Worm (Caenorhabditis elegans): Measurements from ENCODE around the gene ZK546.4.
A peak's percentile ranks its signal among the peaks of the same experiment; 100 is the strongest.

Gene ZK546.4

DNA sequence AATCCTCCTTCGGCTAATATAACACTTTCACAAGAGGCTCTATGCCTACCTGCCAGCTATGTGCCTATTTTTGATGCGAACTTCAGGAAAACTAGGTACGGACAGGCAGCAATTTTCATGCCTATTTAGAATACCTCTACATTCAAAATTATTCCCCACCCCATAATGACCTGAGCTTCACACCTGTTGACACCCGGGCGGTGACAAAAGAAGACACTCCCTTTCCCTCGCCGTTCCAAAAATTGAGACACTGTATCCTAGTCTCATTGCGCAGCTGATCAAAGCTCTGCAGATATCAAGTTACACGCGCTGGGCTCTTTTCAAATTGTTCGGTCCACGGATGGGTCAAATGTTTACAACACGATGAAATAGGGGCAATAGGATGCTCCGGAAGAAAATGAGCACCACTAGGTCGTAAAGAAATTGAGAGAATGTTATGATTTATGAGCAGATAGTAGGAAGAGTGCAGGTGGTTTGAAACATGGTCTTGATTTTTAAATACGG lies 36.7 kb downstream of the ZK546.4 start:
- TF ChIP-seq ahr-1 (tag; optimal IDR thresholded peaks at IDR 0.05) (no peak), ceh-34 (tag; optimal IDR thresholded peaks at IDR 0.05) (peak; percentile 93)

DNA sequence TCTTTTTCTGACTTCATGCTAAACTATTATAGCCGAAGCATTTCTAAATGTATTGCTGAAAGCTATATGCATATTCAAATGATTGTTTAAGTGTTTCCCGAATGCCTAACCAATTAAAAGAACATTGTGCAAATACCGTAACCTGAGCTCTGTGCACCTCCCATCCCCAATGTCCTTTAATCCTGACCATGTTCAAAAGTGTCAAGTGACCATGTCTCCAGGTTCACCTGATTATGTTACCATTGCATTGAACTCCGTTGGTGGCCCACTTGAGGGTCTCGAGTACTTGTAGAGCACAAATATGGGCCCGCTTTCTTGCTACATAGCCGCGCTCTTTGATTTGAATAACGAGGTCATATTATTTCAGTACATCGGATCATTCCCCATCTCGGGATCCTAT lies 37.5 kb downstream of the ZK546.4 start:
- TF ChIP-seq ceh-34 (tag; optimal IDR thresholded peaks at IDR 0.05) (peak; percentile 87), unc-42 (tag; optimal IDR thresholded peaks at IDR 0.05) (no peak)

DNA sequence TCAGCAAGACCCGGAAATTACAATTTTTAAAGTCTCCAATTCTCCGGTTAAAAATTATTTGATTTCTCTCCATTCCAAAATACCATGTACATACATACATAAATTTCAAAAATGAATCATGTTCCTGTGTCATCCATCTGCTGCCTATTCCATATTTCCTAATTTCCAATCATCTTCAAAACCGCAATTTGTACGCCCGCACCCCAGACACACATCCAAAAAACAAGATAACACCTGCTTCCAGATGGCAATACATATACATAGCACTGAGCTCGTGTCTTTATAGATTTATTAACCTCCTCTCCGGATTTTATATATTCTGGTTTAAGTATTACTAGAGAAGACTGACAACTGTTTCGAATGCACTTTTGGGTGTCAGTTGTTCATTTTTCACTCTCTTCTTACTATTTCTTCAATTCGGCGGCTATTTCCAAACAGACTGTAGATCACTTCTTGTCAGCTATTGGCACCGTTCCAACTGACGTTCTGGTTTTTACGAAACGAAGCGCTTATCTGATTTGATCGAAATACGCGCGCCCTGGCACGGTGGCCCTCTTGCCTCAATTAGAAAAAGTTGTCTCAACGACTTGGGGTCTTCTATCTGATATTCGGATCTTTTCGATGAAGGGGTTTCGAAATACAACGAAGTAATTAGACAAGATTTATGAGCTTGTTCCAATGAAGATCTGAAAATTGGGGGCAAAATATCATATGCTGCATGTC lies 44.0 kb downstream of the ZK546.4 start:
- TF ChIP-seq eyg-1 (tag; optimal IDR thresholded peaks at IDR 0.05) (no peak), unc-3 (GFP tag; conservative IDR thresholded peaks at IDR 0.05) (no peak), unc-3 (tag; optimal IDR thresholded peaks at IDR 0.05) (no peak), dve-1 (tag; optimal IDR thresholded peaks at IDR 0.05) (no peak), syd-9 (tag; optimal IDR thresholded peaks at IDR 0.05) (no peak), sox-4 (tag; optimal IDR thresholded peaks at IDR 0.05) (no peak), hlh-8 (tag; optimal IDR thresholded peaks at IDR 0.05) (no peak), nhr-11 (tag; optimal IDR thresholded peaks at IDR 0.05) (no peak), pqm-1 (tag; optimal IDR thresholded peaks at IDR 0.05) (no peak)

DNA sequence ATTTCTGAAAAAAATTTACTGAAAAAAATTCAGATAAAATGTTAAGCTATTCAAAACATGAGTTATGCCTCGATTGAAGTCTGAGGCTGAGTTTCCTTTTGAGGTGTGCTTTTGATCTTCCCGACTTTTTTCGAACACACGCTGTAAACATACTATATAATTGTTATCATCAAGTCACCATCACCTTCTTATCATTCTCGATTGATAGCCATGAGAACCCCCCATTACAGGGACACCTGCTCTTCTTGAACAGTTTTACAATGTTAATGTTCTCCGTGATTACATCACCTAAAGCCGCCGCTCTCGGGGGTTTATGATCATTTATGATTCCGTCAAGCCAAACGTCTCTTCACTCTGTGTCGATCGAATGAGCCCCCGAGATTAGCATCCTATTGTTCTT lies 46.3 kb downstream of the ZK546.4 start:
- TF ChIP-seq hlh-6 (tag; optimal IDR thresholded peaks at IDR 0.05) = no peak
- peak; percentile 96 for TF ChIP-seq elt-2 (tag; optimal IDR thresholded peaks at IDR 0.05)

DNA sequence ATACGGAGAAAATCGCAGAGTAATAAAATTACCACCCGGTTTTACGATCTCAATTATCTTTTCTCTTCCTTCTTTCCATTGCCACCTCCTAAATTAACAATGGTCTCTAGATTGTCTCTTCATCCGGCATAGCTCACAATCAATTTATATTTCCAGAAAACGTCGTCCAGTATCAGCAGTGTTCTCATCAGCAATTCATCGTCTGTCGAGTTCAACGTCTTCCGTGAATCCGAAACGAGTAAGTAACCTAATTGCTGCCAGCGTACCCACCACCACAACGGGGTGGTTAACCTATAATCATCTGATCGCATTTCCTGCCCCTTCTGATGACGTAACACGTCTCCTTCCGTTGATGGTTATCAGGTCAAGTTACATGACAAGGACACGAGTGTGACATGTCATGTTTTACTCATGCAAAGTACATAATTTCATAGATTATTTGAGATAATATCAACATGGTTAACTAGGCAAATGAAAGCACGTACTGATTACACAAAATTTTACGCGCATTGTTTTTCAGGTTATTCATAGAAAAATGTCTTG lies 48.2 kb downstream of the ZK546.4 start:
- TF ChIP-seq pha-2 (tag; optimal IDR thresholded peaks at IDR 0.05) (no peak), elt-2 (tag; optimal IDR thresholded peaks at IDR 0.05) (peak; percentile 78), tbx-7 (tag; optimal IDR thresholded peaks at IDR 0.05) (no peak), unc-55 (GFP tag; optimal IDR thresholded peaks at IDR 0.05) (peak; percentile 63)

DNA sequence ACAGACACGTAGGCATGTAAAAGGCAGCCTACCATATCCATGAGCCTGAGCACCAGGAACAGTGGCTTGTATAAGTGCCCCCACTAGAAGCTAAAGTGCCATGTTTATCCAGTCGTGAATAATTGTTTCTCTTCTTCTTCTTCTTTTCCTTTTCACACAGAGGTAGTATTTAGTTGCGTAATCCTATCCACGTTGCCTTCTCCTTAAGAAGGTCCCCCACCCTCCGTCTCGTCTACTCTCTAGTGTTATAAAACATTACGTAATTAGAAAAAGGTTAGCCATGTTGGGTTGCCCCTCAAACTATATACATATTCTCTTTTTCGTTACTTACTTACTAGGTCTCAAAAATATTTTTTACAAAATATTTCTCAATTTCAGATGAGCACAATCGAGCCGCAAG lies 48.8 kb downstream of the ZK546.4 start:
- TF ChIP-seq tbx-7 (tag; optimal IDR thresholded peaks at IDR 0.05) (no peak), sox-2 (GFP tag; IDR thresholded peaks at IDR 0.05) (no peak), hlh-15 (tag; optimal IDR thresholded peaks at IDR 0.05) (no peak)

DNA sequence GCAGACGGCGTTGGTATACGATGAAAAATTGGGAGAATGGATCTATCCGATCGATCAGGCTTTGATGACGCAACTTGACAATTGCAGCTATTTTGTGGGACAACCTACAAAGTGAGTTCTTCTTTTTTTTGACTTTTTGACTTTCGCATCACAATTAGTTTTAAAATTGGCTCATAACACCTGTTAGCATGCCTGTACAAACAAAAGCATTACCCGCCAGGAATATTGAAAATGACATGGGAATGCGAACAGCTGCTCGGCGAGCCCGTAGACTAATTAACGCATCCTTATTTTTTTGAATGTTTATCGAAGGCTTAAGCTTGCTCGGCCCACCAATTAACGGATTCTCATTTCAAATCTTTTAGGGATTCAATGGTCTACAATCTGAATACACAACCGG lies 49.4 kb downstream of the ZK546.4 start:
- no peak for TF ChIP-seq fax-1 (tag; optimal IDR thresholded peaks at IDR 0.05)
- TF ChIP-seq fkh-10 (GFP tag; optimal IDR thresholded peaks at IDR 0.05) = no peak
- TF ChIP-seq hlh-30 (tag; optimal IDR thresholded peaks at IDR 0.05; ENCODE audit: insufficient read depth) = no peak
- TF ChIP-seq syd-9 (tag; optimal IDR thresholded peaks at IDR 0.05) = no peak
- TF ChIP-seq ceh-22 (tag; optimal IDR thresholded peaks at IDR 0.05) = no peak
- no peak for TF ChIP-seq C38D4.7 (GFP tag; optimal IDR thresholded peaks at IDR 0.05)
- TF ChIP-seq hlh-8 (tag; optimal IDR thresholded peaks at IDR 0.05) = no peak
